Fruit fly (Drosophila melanogaster): ENCODE results near the gene CG42613.
A peak's percentile ranks its signal among the peaks of the same experiment; 100 is the strongest.

Gene CG42613

dm6 chr3R:18964819-18965218 lies 35.8 kb downstream of the CG42613 start:
- TF ChIP-seq CG17568 (GFP tag; optimal IDR thresholded peaks at IDR 0.05) (no peak), Hr39 (optimal IDR thresholded peaks at IDR 0.05) (no peak), CG7271 (tag; optimal IDR thresholded peaks at IDR 0.05) (no peak), Lim3 (GFP tag; IDR thresholded peaks at IDR 0.05) (no peak), CG17912 (GFP tag; optimal IDR thresholded peaks at IDR 0.05) (no peak), Ets65A (GFP tag) (peak; percentile 71), danr (GFP tag; IDR thresholded peaks at IDR 0.05) (no peak), ind (GFP tag; optimal IDR thresholded peaks at IDR 0.05) (no peak), hb (GFP tag; IDR thresholded peaks at IDR 0.05; ENCODE audit: partially characterized antibody) (no peak), CG11456 (GFP tag; IDR thresholded peaks at IDR 0.05) (0 out of 3 replicates have a peak, but pooled peaks have one; percentile 31), CG6272 (GFP tag; IDR thresholded peaks at IDR 0.05) (no peak), abd-A (tag; optimal IDR thresholded peaks at IDR 0.05) (peak; percentile 73), toy (GFP tag; IDR thresholded peaks at IDR 0.05) (no peak), CG30403 (GFP tag; optimal IDR thresholded peaks at IDR 0.05) (no peak), mirr (GFP tag; optimal IDR thresholded peaks at IDR 0.05) (peak; percentile 51)

- TF ChIP-seq CG32772 (GFP tag; IDR thresholded peaks at IDR 0.05) (no peak), Ets65A (GFP tag) (peak; percentile 35), CG9817 (tag; optimal IDR thresholded peaks at IDR 0.05) (no peak), CG10543 (GFP tag; optimal IDR thresholded peaks at IDR 0.05) (no peak), CG14441 (GFP tag; IDR thresholded peaks at IDR 0.05) (no peak), Dip2 (GFP tag; IDR thresholded peaks at IDR 0.05) (no peak), emc (GFP tag; optimal IDR thresholded peaks at IDR 0.05) (no peak)
Measured at dm6 chr3R:18978709-18979108, 49.7 kb downstream of the CG42613 start, which contains the start of gene euc. TSS of gene euc (minus strand) at chr3R:18978809.

dm6 chr3R:18980863-18981536 lies 52.0 kb downstream of the CG42613 start, which contains the start of the genes dnk and Smu1:
TSS of gene dnk (plus strand) at chr3R:18980995.
TSS of gene Smu1 (minus strand) at chr3R:18981324.
- no peak for TF ChIP-seq exex (tag; optimal IDR thresholded peaks at IDR 0.05)
- no peak for TF ChIP-seq CG18619 (GFP tag; optimal IDR thresholded peaks at IDR 0.05)
- TF ChIP-seq Jarid2 (GFP tag; optimal IDR thresholded peaks at IDR 0.05): no peak
- no peak for TF ChIP-seq p53 (GFP tag; optimal IDR thresholded peaks at IDR 0.05)
- TF ChIP-seq CG2875 (GFP tag; optimal IDR thresholded peaks at IDR 0.05): no peak
- TF ChIP-seq CG17186 (GFP tag; optimal IDR thresholded peaks at IDR 0.05): peak; percentile 2
- peak; percentile 42; the same call in 1 of the 2 replicates for TF ChIP-seq Drgx (GFP tag; IDR thresholded peaks at IDR 0.05)
- TF ChIP-seq ftz-f1 (GFP tag; optimal IDR thresholded peaks at IDR 0.05): no peak
- TF ChIP-seq TFAM (GFP tag; optimal IDR thresholded peaks at IDR 0.05): no peak
- TF ChIP-seq CG8089 (GFP tag; optimal IDR thresholded peaks at IDR 0.05): no peak
- TF ChIP-seq CG9876 (GFP tag; optimal IDR thresholded peaks at IDR 0.05): no peak
- no peak for TF ChIP-seq Sry-β (GFP tag; optimal IDR thresholded peaks at IDR 0.05)
- no peak for TF ChIP-seq cas (GFP tag; IDR thresholded peaks at IDR 0.05)
- no peak for TF ChIP-seq zen2 (GFP tag; IDR thresholded peaks at IDR 0.05; ENCODE audit: partially characterized antibody)
- no peak for TF ChIP-seq CG2712 (tag; optimal IDR thresholded peaks at IDR 0.05)
- TF ChIP-seq ato (GFP tag; IDR thresholded peaks at IDR 0.05; ENCODE audit: partially characterized antibody): no peak
- TF ChIP-seq CG8944 (GFP tag; optimal IDR thresholded peaks at IDR 0.05): no peak
- TF ChIP-seq CG10321 (GFP tag; IDR thresholded peaks at IDR 0.05): no peak
- TF ChIP-seq CG8924 (tag; optimal IDR thresholded peaks at IDR 0.05): peak; percentile 70
- no peak for TF ChIP-seq lab (GFP tag; optimal IDR thresholded peaks at IDR 0.05)
- TF ChIP-seq CG43689 (GFP tag; IDR thresholded peaks at IDR 0.05): no peak
- no peak for TF ChIP-seq fu2 (GFP tag; optimal IDR thresholded peaks at IDR 0.05)
- TF ChIP-seq CG9797 (GFP tag; optimal IDR thresholded peaks at IDR 0.05): no peak
- TF ChIP-seq sna (GFP tag; IDR thresholded peaks at IDR 0.05; ENCODE audit: partially characterized antibody): 0 out of 2 replicates have a peak, but pooled peaks have one; percentile 17
- TF ChIP-seq her (GFP tag; optimal IDR thresholded peaks at IDR 0.05): no peak
- no peak for TF ChIP-seq klu (GFP tag; IDR thresholded peaks at IDR 0.05)
- TF ChIP-seq pum (GFP tag; optimal IDR thresholded peaks at IDR 0.05): no peak
- TF ChIP-seq CG16863 (GFP tag; optimal IDR thresholded peaks at IDR 0.05): no peak
